Worm (Caenorhabditis elegans): ENCODE results near the gene C29F5.8.

Gene C29F5.8

ce11 chrII:6355396-6356346, 49.4 kb downstream of the C29F5.8 start, which contains the start of gene C32D5.11:
TSS of gene C32D5.11 (minus strand) at chrII:6355446.
- peak; percentile 0 for TF ChIP-seq F37D6.2 (tag; optimal IDR thresholded peaks at IDR 0.05)
- TF ChIP-seq hlh-11 (tag; optimal IDR thresholded peaks at IDR 0.05) = peak; percentile 75
- TF ChIP-seq mxl-3 (GFP tag; optimal IDR thresholded peaks at IDR 0.05) = peak; percentile 42
- TF ChIP-seq unc-130 (GFP tag; optimal IDR thresholded peaks at IDR 0.05) = peak; percentile 40
- peak; percentile 96 for TF ChIP-seq aha-1 (tag)
- TF ChIP-seq pha-4 (GFP tag; IDR thresholded peaks at IDR 0.05) = no peak
- no peak for TF ChIP-seq pha-4 (tag; optimal IDR thresholded peaks at IDR 0.05)
- TF ChIP-seq madf-9 (GFP tag; conservative IDR thresholded peaks at IDR 0.05) = no peak
- peak; percentile 61 for TF ChIP-seq dve-1 (tag; optimal IDR thresholded peaks at IDR 0.05; ENCODE audit: insufficient read depth)
- no peak for TF ChIP-seq zip-2 (tag; optimal IDR thresholded peaks at IDR 0.05)
- TF ChIP-seq ztf-7 (tag; optimal IDR thresholded peaks at IDR 0.05) = peak; percentile 57
- TF ChIP-seq hlh-30 (tag; optimal IDR thresholded peaks at IDR 0.05; ENCODE audit: insufficient read depth) = peak; percentile 82
- TF ChIP-seq fkh-10 (GFP tag; optimal IDR thresholded peaks at IDR 0.05) = peak; percentile 29
- TF ChIP-seq nhr-76 (tag; optimal IDR thresholded peaks at IDR 0.05) = no peak
- TF ChIP-seq mdl-1 (tag; optimal IDR thresholded peaks at IDR 0.05) = peak in 1 of 2 experiments; percentile 46
- no peak for TF ChIP-seq dmd-9 (GFP tag; IDR thresholded peaks at IDR 0.05)
- TF ChIP-seq F26F4.8 (GFP tag; conservative IDR thresholded peaks at IDR 0.05) = no peak
- peak in 1 of 2 experiments; percentile 43 for TF ChIP-seq hif-1 (tag; optimal IDR thresholded peaks at IDR 0.05)
- no peak for TF ChIP-seq Y5F2A.4 (GFP tag; optimal IDR thresholded peaks at IDR 0.05)
- TF ChIP-seq hmg-1.1 (GFP tag; IDR thresholded peaks at IDR 0.05) = peak; percentile 61; the same call in 1 of the 2 replicates
- TF ChIP-seq cey-2 (tag; optimal IDR thresholded peaks at IDR 0.05; ENCODE audit: borderline replicate concordance, insufficient read depth) = no peak
- TF ChIP-seq nhr-77 (tag; optimal IDR thresholded peaks at IDR 0.05) = peak; percentile 30
- peak; percentile 70 for TF ChIP-seq nhr-28 (tag; optimal IDR thresholded peaks at IDR 0.05)
- peak; percentile 60 for TF ChIP-seq nhr-11 (tag; optimal IDR thresholded peaks at IDR 0.05)
- TF ChIP-seq T20F7.1 (GFP tag; optimal IDR thresholded peaks at IDR 0.05) = peak; percentile 44
- no peak for TF ChIP-seq madf-5 (GFP tag; IDR thresholded peaks at IDR 0.05)
- peak; percentile 66 for TF ChIP-seq duxl-1 (tag; optimal IDR thresholded peaks at IDR 0.05; ENCODE audit: poor library complexity)
- TF ChIP-seq lsy-2 (tag; optimal IDR thresholded peaks at IDR 0.05) = peak in 1 of 2 experiments; percentile 87
- TF ChIP-seq ceh-28 (tag; optimal IDR thresholded peaks at IDR 0.05) = peak; percentile 34
- TF ChIP-seq ZK337.2 (GFP tag; IDR thresholded peaks at IDR 0.05) = 0 out of 2 replicates have a peak, but pooled peaks have one; percentile 8
- peak; percentile 14 for TF ChIP-seq nhr-25 (tag; optimal IDR thresholded peaks at IDR 0.05; ENCODE audit: borderline replicate concordance, insufficient read depth)
- TF ChIP-seq lin-38 (GFP tag; IDR thresholded peaks at IDR 0.05) = peak; percentile 65
- TF ChIP-seq egl-27 (tag; optimal IDR thresholded peaks at IDR 0.05) = no peak
- peak; percentile 66 for TF ChIP-seq lin-13 (GFP tag; optimal IDR thresholded peaks at IDR 0.05)
- TF ChIP-seq nhr-48 (tag; optimal IDR thresholded peaks at IDR 0.05) = peak; percentile 26
- TF ChIP-seq T26A8.4 (GFP tag; IDR thresholded peaks at IDR 0.05) = peak; percentile 55
- peak; percentile 55 for TF ChIP-seq dmd-6 (GFP tag; IDR thresholded peaks at IDR 0.05)
- peak; percentile 88 for TF ChIP-seq mes-2 (tag; optimal IDR thresholded peaks at IDR 0.05; ENCODE audit: poor library complexity, severe bottlenecking)
- no peak for TF ChIP-seq lim-7 (GFP tag; IDR thresholded peaks at IDR 0.05)
- no peak for TF ChIP-seq sdz-12 (GFP tag; optimal IDR thresholded peaks at IDR 0.05)
- TF ChIP-seq mep-1 (tag; optimal IDR thresholded peaks at IDR 0.05) = peak; percentile 77
- peak; percentile 67 for TF ChIP-seq dpl-1 (GFP tag; optimal IDR thresholded peaks at IDR 0.05)
- TF ChIP-seq ceh-32 (tag; optimal IDR thresholded peaks at IDR 0.05; ENCODE audit: poor library complexity) = no peak
- no peak for TF ChIP-seq jun-1 (tag; optimal IDR thresholded peaks at IDR 0.05)
- no peak; the same call in 1 of the 2 replicates for TF ChIP-seq arid-1 (GFP tag; conservative IDR thresholded peaks at IDR 0.05)
- no peak for TF ChIP-seq Y75B8A.6 (GFP tag; IDR thresholded peaks at IDR 0.05)
- no peak for TF ChIP-seq nhr-41 (GFP tag; IDR thresholded peaks at IDR 0.05)

Data from whole organism, L4 larva.